Worm (Caenorhabditis elegans) whole organism, late embryonic: ENCODE measurements around the gene F53A9.9.

Source experiments
- C08G9.2 ChIP-seq: sonication (generic microtip); optimal IDR thresholded peaks from 2 replicates; lab custom pipeline; 2016; ENCODE audit warnings: mild to moderate bottlenecking, missing genetic modification characterization, moderate library complexity, missing compliant biosample characterization
- F13H6.1 ChIP-seq: sonication (generic microtip); optimal IDR thresholded peaks from 2 replicates; lab custom pipeline; 2016; ENCODE audit warnings: missing genetic modification characterization, missing compliant biosample characterization
- K02D7.2 ChIP-seq: sonication (generic microtip); optimal IDR thresholded peaks from 2 replicates; lab custom pipeline; 2017; ENCODE audit warnings: mild to moderate bottlenecking, missing genetic modification characterization, missing compliant biosample characterization
- K09A11.1 ChIP-seq: sonication (generic microtip); optimal IDR thresholded peaks from 2 replicates; lab custom pipeline; 2017; ENCODE audit warnings: antibody characterized with exemption, mild to moderate bottlenecking, missing genetic modification characterization, missing compliant biosample characterization; ENCODE audit not compliant: insufficient read depth
- T23F11.4 ChIP-seq: fragments of 200-800 bp; sonication (Bioruptor generic); optimal IDR thresholded peaks from 2 replicates; lab custom pipeline; 2018; ENCODE audit warnings: mild to moderate bottlenecking, missing genetic modification characterization, missing compliant biosample characterization
- ama-1 ChIP-seq: fragments of 150-350 bp; optimal IDR thresholded peaks from 2 replicates; lab custom pipeline; 2014
- ceh-19 ChIP-seq: fragments of 200-800 bp; sonication (Bioruptor generic); optimal IDR thresholded peaks from 2 replicates; lab custom pipeline; 2018; ENCODE audit warnings: mild to moderate bottlenecking, missing genetic modification characterization, missing compliant biosample characterization
- ceh-2 ChIP-seq: sonication (generic microtip); optimal IDR thresholded peaks from 2 replicates; lab custom pipeline; 2016; ENCODE audit warnings: missing genotype, missing genetic modification characterization, missing compliant biosample characterization
- ceh-22 ChIP-seq: sonication (generic microtip); optimal IDR thresholded peaks from 2 replicates; lab custom pipeline; 2017; ENCODE audit warnings: missing biosample characterization, missing genetic modification characterization
- ceh-30 ChIP-seq: fragments of 150-350 bp; optimal IDR thresholded peaks from 2 replicates; lab custom pipeline; 2014; ENCODE audit warnings: missing biosample characterization, missing genetic modification characterization
- ceh-34 ChIP-seq: sonication (generic microtip); optimal IDR thresholded peaks from 2 replicates; lab custom pipeline; 2016; ENCODE audit warnings: mild to moderate bottlenecking, missing genetic modification characterization, missing compliant biosample characterization
- ceh-45 ChIP-seq: fragments of 200-800 bp; sonication (Bioruptor generic); IDR thresholded peaks from 2 replicates; pipeline ENCODE4 v1.3.6; 2022; ENCODE audit warnings: missing genetic modification reagents, missing genetic modification characterization, missing compliant biosample characterization
- elt-2 ChIP-seq: sonication (generic microtip); optimal IDR thresholded peaks from 2 replicates; lab custom pipeline; 2016; ENCODE audit warnings: missing genetic modification reagents, missing genetic modification characterization, missing compliant biosample characterization
- elt-4 ChIP-seq: sonication (generic microtip); optimal IDR thresholded peaks from 2 replicates; lab custom pipeline; 2016; ENCODE audit warnings: missing genetic modification characterization, missing compliant biosample characterization
- ets-4 ChIP-seq: sonication (generic microtip); optimal IDR thresholded peaks from 2 replicates; lab custom pipeline; 2016; ENCODE audit warnings: missing genetic modification characterization, missing compliant biosample characterization
- fax-1 ChIP-seq: sonication (generic microtip); optimal IDR thresholded peaks from 2 replicates; lab custom pipeline; 2016; ENCODE audit warnings: missing genotype, missing genetic modification characterization, missing compliant biosample characterization
- fkh-10 ChIP-seq: fragments of 150-350 bp; optimal IDR thresholded peaks from 2 replicates; lab custom pipeline; 2014; ENCODE audit warnings: missing biosample characterization, missing genetic modification reagents, missing genetic modification characterization
- fkh-6 ChIP-seq: sonication (generic microtip); optimal IDR thresholded peaks from 2 replicates; lab custom pipeline; 2016; ENCODE audit warnings: missing genetic modification characterization, missing compliant biosample characterization
- gmeb-2 ChIP-seq: sonication (generic microtip); optimal IDR thresholded peaks from 2 replicates; lab custom pipeline; 2016; ENCODE audit warnings: missing genetic modification characterization, inconsistent platforms, missing compliant biosample characterization
- hlh-13 ChIP-seq: fragments of 200-800 bp; sonication (Bioruptor generic); optimal IDR thresholded peaks from 2 replicates; lab custom pipeline; 2018; ENCODE audit warnings: mild to moderate bottlenecking, missing genetic modification characterization, missing compliant biosample characterization
- hlh-30 ChIP-seq: sonication (generic microtip); optimal IDR thresholded peaks from 2 replicates; lab custom pipeline; 2017; ENCODE audit warnings: antibody characterized with exemption, missing genetic modification characterization, missing compliant biosample characterization; ENCODE audit not compliant: insufficient read depth
- hlh-6 ChIP-seq: sonication (generic microtip); optimal IDR thresholded peaks from 2 replicates; lab custom pipeline; 2016; ENCODE audit warnings: missing genotype, missing genetic modification characterization, missing compliant biosample characterization
- mec-3 ChIP-seq: sonication (generic microtip); optimal IDR thresholded peaks from 2 replicates; lab custom pipeline; 2016; ENCODE audit warnings: borderline replicate concordance, missing genetic modification characterization, missing compliant biosample characterization
- nhr-232 ChIP-seq: sonication (generic microtip); optimal IDR thresholded peaks from 2 replicates; lab custom pipeline; 2016; ENCODE audit warnings: missing genetic modification characterization, missing compliant biosample characterization
- npax-4 ChIP-seq: sonication (generic microtip); optimal IDR thresholded peaks from 2 replicates; lab custom pipeline; 2016; ENCODE audit warnings: missing genetic modification characterization, missing compliant biosample characterization
- odd-2 ChIP-seq: sonication (generic microtip); optimal IDR thresholded peaks from 2 replicates; lab custom pipeline; 2017; ENCODE audit warnings: antibody characterized with exemption, mild to moderate bottlenecking, missing genetic modification characterization, missing compliant biosample characterization
- pag-3 ChIP-seq: sonication (generic microtip); optimal IDR thresholded peaks from 2 replicates; lab custom pipeline; 2016; ENCODE audit warnings: missing compliant biosample characterization, missing genetic modification characterization, borderline replicate concordance
- pax-1 ChIP-seq: fragments of 150-350 bp; optimal IDR thresholded peaks from 2 replicates; lab custom pipeline; 2014; ENCODE audit warnings: missing biosample characterization, missing genetic modification characterization
- pros-1 ChIP-seq: fragments of 150-350 bp; optimal IDR thresholded peaks from 2 replicates; lab custom pipeline; 2014; ENCODE audit warnings: missing biosample characterization, missing genetic modification reagents, missing genetic modification characterization
- ref-2 ChIP-seq: sonication (generic microtip); optimal IDR thresholded peaks from 2 replicates; lab custom pipeline; 2016; ENCODE audit warnings: missing genetic modification characterization, missing compliant biosample characterization
- rnt-1 ChIP-seq: sonication (generic microtip); optimal IDR thresholded peaks from 2 replicates; lab custom pipeline; 2016; ENCODE audit warnings: missing genetic modification characterization, missing compliant biosample characterization
- sdc-2 ChIP-seq: sonication (generic microtip); optimal IDR thresholded peaks from 2 replicates; lab custom pipeline; 2016; ENCODE audit warnings: missing genotype, missing genetic modification characterization, missing compliant biosample characterization
- sox-2 ChIP-seq: fragments of 200-800 bp; sonication (Bioruptor generic); IDR thresholded peaks from 2 replicates; pipeline ENCODE4 v1.3.6; 2022; ENCODE audit warnings: missing genetic modification reagents, missing genetic modification characterization, missing compliant biosample characterization
- syd-9 ChIP-seq: sonication (generic microtip); optimal IDR thresholded peaks from 2 replicates; lab custom pipeline; 2016; ENCODE audit warnings: mild to moderate bottlenecking, missing genetic modification characterization, moderate library complexity, missing compliant biosample characterization
- ttx-3 ChIP-seq: sonication (generic microtip); optimal IDR thresholded peaks from 2 replicates; lab custom pipeline; 2016; ENCODE audit warnings: missing genetic modification reagents, missing genetic modification characterization, missing compliant biosample characterization
- unc-3 ChIP-seq, 2 experiments: fragments of 200-800 bp in 1 of 2; sonication (Bioruptor generic) in 1 of 2; sonication (generic microtip) in 1 of 2; conservative IDR thresholded peaks in 1 of 2; optimal IDR thresholded peaks in 1 of 2; 2 replicates each; pipeline versions ENCODE4 v1.3.6 to Lab custom; 2016 to 2022; ENCODE audit warnings: missing compliant biosample characterization in 2 of 2, missing genetic modification characterization in 2 of 2, missing genetic modification reagents in 1 of 2
- unc-55 ChIP-seq: sonication (generic microtip); optimal IDR thresholded peaks from 2 replicates; lab custom pipeline; 2017; ENCODE audit warnings: missing biosample characterization, missing genetic modification reagents, missing genetic modification characterization
- unc-86 ChIP-seq: sonication (generic microtip); optimal IDR thresholded peaks from 2 replicates; lab custom pipeline; 2016; ENCODE audit warnings: missing genetic modification characterization, missing compliant biosample characterization
- zip-5 ChIP-seq: sonication (generic microtip); optimal IDR thresholded peaks from 2 replicates; lab custom pipeline; 2016; ENCODE audit warnings: missing genetic modification characterization, missing compliant biosample characterization
- ztf-16 ChIP-seq: sonication (generic microtip); optimal IDR thresholded peaks from 2 replicates; lab custom pipeline; 2017; ENCODE audit warnings: missing genetic modification characterization, missing compliant biosample characterization

F53A9.9 gene

ce11 chrX:8681600-8681999, 39.0 kb downstream of the F53A9.9 start, which contains the start of gene K09E2.1:
TSS of gene K09E2.1 (plus strand) at chrX:8681900.
- no peak for TF ChIP-seq ama-1 (lab: Kevin White, UChicago)
- TF ChIP-seq pag-3 (tag; lab: Kevin White, UChicago): no peak
- TF ChIP-seq pros-1 (tag; lab: Kevin White, UChicago): no peak
- no peak for TF ChIP-seq mec-3 (tag; lab: Kevin White, UChicago)
- no peak for TF ChIP-seq pax-1 (tag; lab: Kevin White, UChicago)
- TF ChIP-seq unc-55 (GFP tag; lab: Kevin White, UChicago): no peak

- TF ChIP-seq elt-4 (tag; lab: Kevin White, UChicago) (no peak), ceh-22 (no peak), ref-2 (tag; lab: Kevin White, UChicago) (no peak), hlh-6 (tag; lab: Kevin White, UChicago) (no peak), F13H6.1 (tag; lab: Kevin White, UChicago) (no peak), fkh-6 (tag; lab: Kevin White, UChicago) (no peak), ceh-45 (GFP tag; lab: Robert Waterston, UW) (no peak), ztf-16 (tag; lab: Kevin White, UChicago) (no peak), mec-3 (tag; lab: Kevin White, UChicago) (no peak), K09A11.1 (tag; lab: Kevin White, UChicago) (no peak), ceh-2 (tag; lab: Kevin White, UChicago) (no peak)
Observed at ce11 chrX:8677873-8678272, 42.7 kb downstream of the F53A9.9 start.

ce11 chrX:8677320-8677719, 43.2 kb downstream of the F53A9.9 start:
- TF ChIP-seq ceh-34 (tag; lab: Kevin White, UChicago) (no peak), elt-2 (no peak), odd-2 (tag; lab: Kevin White, UChicago) (no peak), unc-86 (tag; lab: Kevin White, UChicago) (no peak), nhr-232 (no peak), fax-1 (no peak), hlh-6 (tag; lab: Kevin White, UChicago) (no peak), ztf-16 (tag; lab: Kevin White, UChicago) (no peak), rnt-1 (tag; lab: Kevin White, UChicago) (no peak), gmeb-2 (tag; lab: Kevin White, UChicago) (no peak), C08G9.2 (tag; lab: Kevin White, UChicago) (no peak), mec-3 (tag; lab: Kevin White, UChicago) (no peak), K02D7.2 (tag; lab: Kevin White, UChicago) (no peak), unc-3 (GFP tag; conservative IDR thresholded peaks at IDR 0.05; lab: Robert Waterston, UW) (no peak), unc-3 (tag; optimal IDR thresholded peaks at IDR 0.05; lab: Kevin White, UChicago) (no peak), ref-2 (tag; lab: Kevin White, UChicago) (no peak), ceh-19 (GFP tag; lab: Kevin White, UChicago) (no peak), npax-4 (tag; lab: Kevin White, UChicago) (no peak), zip-5 (tag; lab: Kevin White, UChicago) (no peak)

DNA sequence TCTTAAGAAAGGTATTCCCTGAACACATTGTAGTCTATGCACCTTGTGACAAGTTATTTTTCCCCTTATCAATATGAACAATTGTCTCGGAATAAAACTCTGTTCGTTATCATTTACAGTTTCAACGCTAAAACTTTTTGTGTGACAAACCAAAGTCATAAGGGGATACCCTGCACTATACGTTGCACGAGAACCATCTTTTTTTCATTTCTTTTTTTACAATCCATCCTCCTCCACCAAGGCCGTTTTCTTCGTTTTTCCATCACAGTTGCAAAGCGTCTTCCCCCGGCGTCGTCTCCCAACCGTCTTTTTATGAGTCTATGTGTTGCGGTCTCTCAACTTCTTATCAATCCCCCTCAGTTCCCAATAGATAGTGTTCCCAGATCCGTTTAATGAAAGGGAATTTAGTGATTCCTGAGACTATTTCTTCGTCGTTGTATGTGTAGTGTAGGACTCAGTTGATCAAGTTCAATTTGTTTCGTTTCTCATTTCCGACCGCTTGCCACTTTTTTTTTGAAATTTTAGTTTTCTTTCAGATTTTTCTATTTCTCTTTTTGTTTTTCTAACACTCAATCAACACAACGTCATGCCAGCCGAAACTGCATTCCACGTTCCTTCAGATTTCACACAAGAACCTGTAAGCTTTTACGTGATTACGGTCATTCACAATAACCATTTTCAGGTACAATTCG, 44.3 kb downstream of the F53A9.9 start:
- TF ChIP-seq K02D7.2 (tag; lab: Kevin White, UChicago): no peak
- TF ChIP-seq sdc-2 (tag; lab: Kevin White, UChicago): no peak
- no peak for TF ChIP-seq syd-9
- no peak for TF ChIP-seq fkh-10 (GFP tag; lab: Kevin White, UChicago)
- no peak for TF ChIP-seq zip-5 (tag; lab: Kevin White, UChicago)
- no peak for TF ChIP-seq ttx-3 (tag; lab: Kevin White, UChicago)
- no peak for TF ChIP-seq unc-86 (tag; lab: Kevin White, UChicago)
- no peak for TF ChIP-seq ama-1 (lab: Kevin White, UChicago)
- TF ChIP-seq hlh-30 (tag; lab: Kevin White, UChicago): no peak
- TF ChIP-seq sox-2: no peak
- TF ChIP-seq hlh-13 (GFP tag; lab: Kevin White, UChicago): no peak
- no peak for TF ChIP-seq mec-3 (tag; lab: Kevin White, UChicago)
- no peak for TF ChIP-seq ref-2 (tag; lab: Kevin White, UChicago)
- TF ChIP-seq ceh-30 (tag; lab: Kevin White, UChicago): no peak
- no peak for TF ChIP-seq ets-4
- no peak for TF ChIP-seq unc-3 (GFP tag; conservative IDR thresholded peaks at IDR 0.05; lab: Robert Waterston, UW)
- TF ChIP-seq unc-3 (tag; optimal IDR thresholded peaks at IDR 0.05; lab: Kevin White, UChicago): no peak
- no peak for TF ChIP-seq T23F11.4 (GFP tag; lab: Kevin White, UChicago)
